Worm (Caenorhabditis elegans) whole organism, L4/young adult: ENCODE data around the gene fbxa-199.

Source experiments
- W03F9.2 ChIP-seq: fragments of 150-350 bp; optimal IDR thresholded peaks from 2 replicates; lab custom pipeline; 2014; ENCODE audit warnings: missing biosample characterization, missing genetic modification characterization
- dao-5 ChIP-seq: sonication (generic microtip); optimal IDR thresholded peaks from 2 replicates; lab custom pipeline; 2016; ENCODE audit warnings: missing genotype, missing genetic modification characterization, moderate library complexity, missing compliant biosample characterization
- him-1 ChIP-seq: sonication (generic microtip); optimal IDR thresholded peaks from 2 replicates; lab custom pipeline; 2016; ENCODE audit warnings: missing genotype, missing genetic modification reagents, missing genetic modification characterization, missing compliant biosample characterization

fbxa-199 gene

ce11 chrV:15398728-15399127, at the start of gene fbxa-199:
TSS of gene fbxa-199 (minus strand) at chrV:15398828.
- TF ChIP-seq dao-5 (no peak), W03F9.2 (no peak), him-1 (tag; lab: Kevin White, UChicago) (no peak)

ce11 chrV:15448408-15448807, 49.8 kb upstream of the fbxa-199 start, which contains the start of gene T26H5.4:
TSS of gene T26H5.4 (minus strand) at chrV:15448701.
- TF ChIP-seq W03F9.2, result no peak
- TF ChIP-seq him-1 (tag; lab: Kevin White, UChicago), result no peak
- TF ChIP-seq dao-5, result no peak

DNA sequence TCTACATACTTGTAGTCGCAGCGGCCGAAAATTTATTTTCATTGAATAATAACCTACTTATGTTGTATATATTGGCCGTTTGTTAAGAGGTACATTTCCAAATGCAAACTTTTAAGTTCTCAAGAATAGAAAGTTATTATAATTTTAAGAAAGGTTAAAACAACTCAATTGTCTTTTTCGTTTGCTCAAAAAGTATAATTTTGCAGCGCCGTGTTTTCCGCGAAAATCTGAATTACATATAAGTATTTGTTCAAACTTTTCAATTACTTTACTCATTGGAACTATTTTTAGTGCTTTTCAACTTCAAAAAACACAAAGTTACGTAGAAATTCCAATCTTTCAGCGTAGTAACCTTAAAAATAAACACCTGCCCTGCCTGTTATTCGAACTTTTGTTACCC, 46.8 kb upstream of the fbxa-199 start, which contains the start of gene srh-239:
TSS of gene srh-239 (plus strand) at position 301 of the 400 bp plus-strand sequence.
- TF ChIP-seq him-1 (tag; lab: Kevin White, UChicago), result no peak
- TF ChIP-seq dao-5, result no peak
- TF ChIP-seq W03F9.2, result no peak

DNA sequence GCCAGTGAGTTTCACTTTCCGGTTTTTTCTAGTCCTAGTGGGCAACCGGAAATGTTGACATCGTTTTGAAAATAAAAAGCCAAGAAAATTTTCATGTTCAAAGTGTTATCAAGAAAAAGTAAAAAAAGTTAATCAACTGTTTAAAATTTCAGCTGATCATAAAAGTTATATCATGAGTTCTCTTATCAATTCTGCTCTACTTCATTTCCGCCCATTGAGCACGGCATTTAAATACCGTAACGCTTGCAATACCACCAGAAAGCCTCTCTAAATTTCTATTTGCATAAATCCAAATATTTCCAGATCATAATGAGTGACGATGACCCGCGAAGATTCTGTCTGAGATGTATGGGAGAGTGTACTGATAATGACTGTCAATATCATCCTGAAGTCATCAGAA, 46.0 kb upstream of the fbxa-199 start, which contains the start of gene T26H5.9:
TSS of gene T26H5.9 (plus strand) at position 302 of the 400 bp plus-strand sequence.
- TF ChIP-seq W03F9.2, result no peak
- no peak for TF ChIP-seq dao-5
- TF ChIP-seq him-1 (tag; lab: Kevin White, UChicago), result no peak

DNA sequence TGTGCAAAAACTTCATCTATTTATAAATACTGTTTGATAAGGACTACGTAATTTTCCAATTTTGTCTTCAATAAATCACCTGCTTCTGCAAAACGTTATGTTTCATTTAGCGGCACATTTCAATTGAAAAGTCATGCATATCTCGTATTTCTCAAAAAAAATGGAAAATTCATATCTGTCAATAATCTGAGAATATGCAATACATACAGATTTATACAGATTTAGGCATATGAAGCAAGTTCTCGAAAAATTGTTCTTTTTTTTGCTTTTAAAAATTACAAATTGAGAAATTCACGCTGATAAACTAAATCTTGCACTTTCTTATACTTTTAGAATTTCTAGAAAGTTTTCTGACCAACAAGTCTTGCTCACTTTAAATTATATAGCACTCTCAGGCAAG, 45.6 kb upstream of the fbxa-199 start, which contains the start of gene T26H5.11:
TSS of gene T26H5.11 (minus strand) at position 101 of the 400 bp plus-strand sequence.
- TF ChIP-seq him-1 (tag; lab: Kevin White, UChicago), result no peak
- TF ChIP-seq W03F9.2, result no peak
- TF ChIP-seq dao-5, result no peak

- TF ChIP-seq dao-5, result no peak
Observed at ce11 chrV:15443708-15444107, 45.1 kb upstream of the fbxa-199 start, which contains the start of gene T26H5.10. TSS of gene T26H5.10 (minus strand) at chrV:15443808.

- TF ChIP-seq him-1 (tag; lab: Kevin White, UChicago), result no peak
- TF ChIP-seq W03F9.2, result no peak
- TF ChIP-seq dao-5, result no peak
Observed at ce11 chrV:15442384-15442783, 43.8 kb upstream of the fbxa-199 start.

ce11 chrV:15436133-15436532, 37.5 kb upstream of the fbxa-199 start:
- TF ChIP-seq W03F9.2 (no peak), him-1 (tag; lab: Kevin White, UChicago) (no peak), dao-5 (no peak)

DNA sequence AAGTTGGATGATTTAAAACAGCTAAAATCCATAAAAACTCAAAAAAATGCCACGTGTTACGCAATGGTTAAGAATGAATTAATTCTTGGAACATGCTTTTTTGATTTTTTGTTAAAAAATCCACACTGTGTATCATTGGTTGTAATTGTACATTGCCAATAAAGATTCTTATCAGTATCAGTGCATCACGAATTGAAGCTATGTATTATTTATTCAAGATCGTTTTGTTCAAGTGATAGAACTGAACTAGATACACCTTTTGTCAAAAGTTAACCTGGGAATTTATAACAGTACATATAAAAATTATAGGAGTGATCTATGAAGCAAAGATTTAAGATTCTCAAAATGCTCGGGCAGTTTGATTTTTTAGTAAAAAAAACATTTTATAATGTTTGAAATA, 36.0 kb upstream of the fbxa-199 start:
- no peak for TF ChIP-seq W03F9.2
- no peak for TF ChIP-seq him-1 (tag; lab: Kevin White, UChicago)
- no peak for TF ChIP-seq dao-5

- TF ChIP-seq dao-5 (no peak), W03F9.2 (peak; percentile 34), him-1 (tag; lab: Kevin White, UChicago) (no peak)
Observed at ce11 chrV:15432457-15432856, 33.8 kb upstream of the fbxa-199 start, which contains the start of gene T26H5.8. TSS of gene T26H5.8 (minus strand) at chrV:15432726.

ce11 chrV:15431322-15432052, 32.9 kb upstream of the fbxa-199 start:
- TF ChIP-seq W03F9.2 (no peak), him-1 (tag; lab: Kevin White, UChicago) (no peak), dao-5 (no peak)

ce11 chrV:15426944-15427343, 28.3 kb upstream of the fbxa-199 start, which contains the start of gene fbxa-209:
TSS of gene fbxa-209 (minus strand) at chrV:15427044.
- TF ChIP-seq W03F9.2, result no peak
- no peak for TF ChIP-seq dao-5
- TF ChIP-seq him-1 (tag; lab: Kevin White, UChicago), result no peak

ce11 chrV:15425368-15426091, 26.9 kb upstream of the fbxa-199 start, which contains the start of gene Y36E3A.2:
TSS of gene Y36E3A.2 (plus strand) at chrV:15426041.
- TF ChIP-seq dao-5, result no peak
- no peak for TF ChIP-seq him-1 (tag; lab: Kevin White, UChicago)
- no peak for TF ChIP-seq W03F9.2

- TF ChIP-seq him-1 (tag; lab: Kevin White, UChicago) (no peak), dao-5 (no peak), W03F9.2 (no peak)
Observed at ce11 chrV:15423601-15424000, 25.0 kb upstream of the fbxa-199 start, which contains the start of gene fbxa-104. TSS of gene fbxa-104 (minus strand) at chrV:15423683.

DNA sequence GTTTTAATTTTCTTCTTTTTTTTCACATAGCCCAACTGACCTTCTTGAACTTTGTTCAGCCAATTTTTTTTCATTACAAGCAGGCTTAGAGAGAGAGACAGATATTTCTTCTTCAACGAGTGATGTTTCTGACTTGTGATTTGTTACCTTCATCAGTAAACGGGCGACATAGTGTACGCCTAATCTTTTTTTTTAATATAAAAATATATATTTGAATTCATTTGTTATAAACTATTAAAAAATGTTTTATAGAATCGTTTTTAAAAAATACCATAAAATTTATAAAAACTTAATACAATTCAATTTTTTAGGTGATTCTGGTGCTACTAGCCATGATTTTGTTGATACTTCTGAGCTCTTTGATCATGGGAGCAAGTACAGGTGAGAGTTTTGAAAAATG, 19.2 kb upstream of the fbxa-199 start, which contains the start of gene T06E6.10:
TSS of gene T06E6.10 (plus strand) at position 301 of the 400 bp plus-strand sequence.
- TF ChIP-seq him-1 (tag; lab: Kevin White, UChicago) (no peak), W03F9.2 (no peak), dao-5 (no peak)
